Worm (Caenorhabditis elegans): ENCODE results near the gene pqn-41.

pqn-41 gene

ce11 chrIII:1905589-1905988, at the start of gene pqn-41, which contains the start of gene B0524.6 (continued):
- TF ChIP-seq unc-39 (tag; optimal IDR thresholded peaks at IDR 0.05) (no peak), snpc-4 (tag; optimal IDR thresholded peaks at IDR 0.05) (no peak), F26F4.8 (GFP tag; conservative IDR thresholded peaks at IDR 0.05) (no peak), lin-29 (GFP tag; IDR thresholded peaks at IDR 0.05) (no peak), zag-1 (tag; optimal IDR thresholded peaks at IDR 0.05) (no peak), F10B5.3 (tag; optimal IDR thresholded peaks at IDR 0.05) (no peak), ama-1 (optimal IDR thresholded peaks at IDR 0.05) (no peak), F37D6.2 (tag; optimal IDR thresholded peaks at IDR 0.05) (no peak), fos-1 (tag; optimal IDR thresholded peaks at IDR 0.05) (no peak), egl-43 (GFP tag; IDR thresholded peaks at IDR 0.05) (no peak), spr-1 (tag; optimal IDR thresholded peaks at IDR 0.05) (no peak), daf-12 (tag; optimal IDR thresholded peaks at IDR 0.05) (no peak), R02D3.7 (tag; optimal IDR thresholded peaks at IDR 0.05) (no peak), ctbp-1 (GFP tag; IDR thresholded peaks at IDR 0.05) (no peak), rbr-2 (tag; optimal IDR thresholded peaks at IDR 0.05) (peak; percentile 11), ceh-82 (tag; optimal IDR thresholded peaks at IDR 0.05) (no peak), tag-97 (GFP tag; IDR thresholded peaks at IDR 0.05) (no peak), hlh-30 (tag; optimal IDR thresholded peaks at IDR 0.05; ENCODE audit: insufficient read depth) (peak; percentile 23), skn-1 (tag; optimal IDR thresholded peaks at IDR 0.05) (no peak), daf-19 (GFP tag; conservative IDR thresholded peaks at IDR 0.05) (no peak), gei-8 (GFP tag; optimal IDR thresholded peaks at IDR 0.05) (no peak), Y48G9A.11 (GFP tag; IDR thresholded peaks at IDR 0.05) (peak; percentile 97), nhr-237 (tag; optimal IDR thresholded peaks at IDR 0.05) (no peak), nhr-6 (tag; optimal IDR thresholded peaks at IDR 0.05) (peak; percentile 18), daf-16 (GFP tag; optimal IDR thresholded peaks at IDR 0.05) (no peak), daf-16 (tag; optimal IDR thresholded peaks at IDR 0.05) (peak; percentile 37), aly-2 (tag; optimal IDR thresholded peaks at IDR 0.05) (no peak), mdt-29 (GFP tag; IDR thresholded peaks at IDR 0.05) (no peak), ZK337.2 (GFP tag; IDR thresholded peaks at IDR 0.05) (no peak), daf-8 (GFP tag; IDR thresholded peaks at IDR 0.05) (no peak), arid-1 (GFP tag; conservative IDR thresholded peaks at IDR 0.05) (no peak), dve-1 (tag; optimal IDR thresholded peaks at IDR 0.05; ENCODE audit: insufficient read depth) (peak; percentile 46), attf-4 (tag; optimal IDR thresholded peaks at IDR 0.05) (no peak), D1046.2 (GFP tag; IDR thresholded peaks at IDR 0.05) (no peak), madf-5 (GFP tag; IDR thresholded peaks at IDR 0.05) (no peak), lin-13 (GFP tag; optimal IDR thresholded peaks at IDR 0.05) (no peak), ceh-20 (GFP tag; IDR thresholded peaks at IDR 0.05) (no peak), lsy-2 (tag; optimal IDR thresholded peaks at IDR 0.05) (peak in 1 of 2 experiments; percentile 90), vab-7 (GFP tag; IDR thresholded peaks at IDR 0.05) (no peak), pha-4 (GFP tag; IDR thresholded peaks at IDR 0.05) (no peak), pha-4 (tag; optimal IDR thresholded peaks at IDR 0.05) (peak; percentile 53), Y75B8A.6 (GFP tag; IDR thresholded peaks at IDR 0.05) (no peak), lin-39 (tag; optimal IDR thresholded peaks at IDR 0.05) (no peak), saeg-2 (GFP tag; IDR thresholded peaks at IDR 0.05) (no peak), nhr-25 (tag; optimal IDR thresholded peaks at IDR 0.05; ENCODE audit: borderline replicate concordance, insufficient read depth) (no peak), T26A8.4 (GFP tag; IDR thresholded peaks at IDR 0.05) (no peak), nhr-11 (tag; optimal IDR thresholded peaks at IDR 0.05) (no peak), T20F7.1 (GFP tag; optimal IDR thresholded peaks at IDR 0.05) (peak; percentile 98), ces-1 (GFP tag; optimal IDR thresholded peaks at IDR 0.05) (no peak), dmd-8 (GFP tag; IDR thresholded peaks at IDR 0.05) (no peak), lin-38 (GFP tag; IDR thresholded peaks at IDR 0.05) (peak; percentile 64), set-16 (GFP tag; IDR thresholded peaks at IDR 0.05) (no peak), Y5F2A.4 (GFP tag; optimal IDR thresholded peaks at IDR 0.05) (no peak)
